Fruit fly (Drosophila melanogaster) whole organism, embryonic: ENCODE measurements around the gene CG10232.

Source experiments
- Adf1 ChIP-seq: fragments of 200-800 bp; sonication (Bioruptor generic); IDR thresholded peaks from 2 replicates; pipeline ENCODE4 v1.3.6; 2022; ENCODE audit warnings: missing biosample characterization, missing genetic modification characterization
- Atf3 ChIP-seq: fragments of 200-800 bp; sonication (Bioruptor generic); optimal IDR thresholded peaks from 3 replicates; lab custom pipeline; 2016; ENCODE audit warnings: missing biosample characterization, missing genetic modification characterization
- Bteb2 ChIP-seq: fragments of 200-800 bp; sonication (Bioruptor generic); optimal IDR thresholded peaks from 2 replicates; lab custom pipeline; 2016; ENCODE audit warnings: missing biosample characterization, missing genetic modification characterization
- CG10274 ChIP-seq: fragments of 200-800 bp; sonication (Bioruptor generic); optimal IDR thresholded peaks from 3 replicates; lab custom pipeline; 2017; ENCODE audit warnings: missing biosample characterization, mild to moderate bottlenecking, missing genetic modification characterization
- CG10462 ChIP-seq: fragments of 200-800 bp; sonication (Bioruptor generic); optimal IDR thresholded peaks from 2 replicates; lab custom pipeline; 2016; ENCODE audit warnings: missing biosample characterization, missing genetic modification characterization
- CG11696 ChIP-seq: fragments of 200-800 bp; sonication (Bioruptor generic); IDR thresholded peaks from 2 replicates; pipeline ENCODE4 v1.3.6; 2022; ENCODE audit warnings: missing biosample characterization, missing genetic modification characterization
- CG12299 ChIP-seq: fragments of 200-800 bp; sonication (Bioruptor generic); optimal IDR thresholded peaks from 2 replicates; lab custom pipeline; 2018; ENCODE audit warnings: missing biosample characterization, mild to moderate bottlenecking, missing genetic modification characterization
- CG12391 ChIP-seq: fragments of 200-800 bp; sonication (Bioruptor generic); optimal IDR thresholded peaks from 3 replicates; lab custom pipeline; 2018; ENCODE audit warnings: missing biosample characterization, mild to moderate bottlenecking, missing genetic modification characterization, moderate library complexity
- CG14050 ChIP-seq: fragments of 200-800 bp; sonication (Bioruptor generic); IDR thresholded peaks from 3 replicates; pipeline ENCODE4 v1.3.6; 2022; ENCODE audit warnings: missing biosample characterization, missing genetic modification characterization
- CG30020 ChIP-seq: fragments of 200-800 bp; optimal IDR thresholded peaks from 2 replicates; lab custom pipeline; 2019; ENCODE audit warnings: missing biosample characterization, mild to moderate bottlenecking, missing genetic modification characterization, moderate library complexity
- CG4328 ChIP-seq: fragments of 200-800 bp; sonication (Bioruptor generic); optimal IDR thresholded peaks from 3 replicates; lab custom pipeline; 2017; ENCODE audit warnings: missing biosample characterization, missing genetic modification reagents, missing genetic modification characterization
- CG5953 ChIP-seq: fragments of 200-800 bp; sonication (Bioruptor generic); IDR thresholded peaks from 2 replicates; pipeline ENCODE4 v1.3.6; 2022; ENCODE audit warnings: missing biosample characterization, missing genetic modification characterization
- CG6254 ChIP-seq: fragments of 200-800 bp; sonication (Bioruptor generic); optimal IDR thresholded peaks from 3 replicates; lab custom pipeline; 2017; ENCODE audit warnings: mild to moderate bottlenecking, missing biosample characterization, missing genetic modification reagents, missing genetic modification characterization
- CG8089 ChIP-seq: fragments of 200-800 bp; sonication (Bioruptor generic); optimal IDR thresholded peaks from 3 replicates; lab custom pipeline; 2016; ENCODE audit warnings: missing biosample characterization, missing genetic modification characterization
- CG8281 ChIP-seq: fragments of 200-800 bp; sonication (Bioruptor generic); optimal IDR thresholded peaks from 2 replicates; lab custom pipeline; 2018; ENCODE audit warnings: missing biosample characterization, mild to moderate bottlenecking, missing genetic modification characterization, moderate library complexity
- CG9797 ChIP-seq: fragments of 200-800 bp; sonication (Bioruptor generic); optimal IDR thresholded peaks from 3 replicates; lab custom pipeline; 2018; ENCODE audit warnings: missing biosample characterization, mild to moderate bottlenecking, missing genetic modification characterization
- Dip2 ChIP-seq: fragments of 200-800 bp; sonication (Bioruptor generic); IDR thresholded peaks from 2 replicates; pipeline ENCODE4 v1.3.6; 2022; ENCODE audit warnings: missing biosample characterization, missing genetic modification characterization
- Dll ChIP-seq: fragments of 200-800 bp; sonication (Bioruptor generic); IDR thresholded peaks from 4 replicates; pipeline ENCODE4 v1.3.6; 2022; ENCODE audit warnings: missing biosample characterization, missing genetic modification characterization; ENCODE audit not compliant: partially characterized antibody
- ERR ChIP-seq: fragments of 200-800 bp; sonication (Bioruptor generic); optimal IDR thresholded peaks from 2 replicates; lab custom pipeline; 2016; ENCODE audit warnings: missing biosample characterization, missing genetic modification characterization
- HmgD ChIP-seq: fragments of 200-800 bp; sonication (Bioruptor generic); optimal IDR thresholded peaks from 3 replicates; lab custom pipeline; 2016; ENCODE audit warnings: missing biosample characterization, missing genetic modification characterization
- Hmx ChIP-seq: fragments of 200-800 bp; sonication (Bioruptor generic); optimal IDR thresholded peaks from 2 replicates; lab custom pipeline; 2016; ENCODE audit warnings: missing biosample characterization, missing genetic modification characterization
- Hr78 ChIP-seq, 2 experiments: fragments of 200-800 bp in 1 of 2; fragments of >200 bp in 1 of 2; sonication (Bioruptor generic) in 1 of 2; optimal IDR thresholded peaks; 2 replicates each; lab custom pipeline; 2017 to 2019; ENCODE audit warnings: missing biosample characterization in 2 of 2, missing genetic modification characterization in 2 of 2, mild to moderate bottlenecking in 1 of 2, moderate library complexity in 1 of 2
- Poxn ChIP-seq: fragments of 200-800 bp; sonication (Bioruptor generic); IDR thresholded peaks from 2 replicates; pipeline ENCODE4 v1.3.6; 2022; ENCODE audit warnings: missing biosample characterization, missing genetic modification characterization
- Sox100B ChIP-seq: fragments of 200-800 bp; sonication (Bioruptor generic); optimal IDR thresholded peaks from 3 replicates; lab custom pipeline; 2018; ENCODE audit warnings: missing biosample characterization, mild to moderate bottlenecking, missing genetic modification characterization
- Trl ChIP-seq, 3 experiments: fragments of >200 bp in 2 of 3; fragments of 200-800 bp in 1 of 3; sonication (Bioruptor generic) in 1 of 3; optimal IDR thresholded peaks; 2 replicates in 1 of 3; 3 replicates in 2 of 3; lab custom pipeline; 2016 to 2017; ENCODE audit warnings: missing biosample characterization in 1 of 3, missing genetic modification characterization in 1 of 3
- Vsx1 ChIP-seq: fragments of 200-800 bp; sonication (Bioruptor generic); optimal IDR thresholded peaks from 2 replicates; lab custom pipeline; 2017; ENCODE audit warnings: missing biosample characterization, mild to moderate bottlenecking, missing genetic modification characterization, missing genetic modification reagents
- amos ChIP-seq: fragments of 200-800 bp; sonication (Bioruptor generic); IDR thresholded peaks from 2 replicates; pipeline ENCODE4 v1.3.6; 2022; ENCODE audit warnings: missing biosample characterization, missing genetic modification characterization; ENCODE audit not compliant: partially characterized antibody
- bcd ChIP-seq: fragments of 200-800 bp; sonication (Bioruptor generic); optimal IDR thresholded peaks from 2 replicates; lab custom pipeline; 2017; ENCODE audit warnings: missing biosample characterization, mild to moderate bottlenecking, missing genetic modification characterization
- bigmax ChIP-seq: fragments of 200-800 bp; sonication (Bioruptor generic); optimal IDR thresholded peaks from 2 replicates; lab custom pipeline; 2018; ENCODE audit warnings: missing biosample characterization, mild to moderate bottlenecking, missing genetic modification characterization
- bsh ChIP-seq, 2 experiments: fragments of 200-800 bp; sonication (Bioruptor generic); optimal IDR thresholded peaks; 2 replicates each; lab custom pipeline; 2017 to 2018; ENCODE audit warnings: mild to moderate bottlenecking in 2 of 2, missing biosample characterization in 2 of 2, missing genetic modification characterization in 2 of 2, moderate library complexity in 1 of 2
- croc ChIP-seq: fragments of 200-800 bp; sonication (Bioruptor generic); conservative IDR thresholded peaks from 3 replicates; pipeline ENCODE4 v1.3.6; 2022; ENCODE audit warnings: missing biosample characterization, missing genetic modification characterization
- dati ChIP-seq: fragments of 200-800 bp; sonication (Bioruptor generic); IDR thresholded peaks from 2 replicates; pipeline ENCODE4 v1.3.6; 2022; ENCODE audit warnings: missing biosample characterization, missing genetic modification characterization
- disco-r ChIP-seq: fragments of 200-800 bp; sonication (Bioruptor generic); optimal IDR thresholded peaks from 2 replicates; lab custom pipeline; 2016; ENCODE audit warnings: missing biosample characterization, missing genetic modification characterization
- eyg ChIP-seq: fragments of 200-800 bp; sonication (Bioruptor generic); optimal IDR thresholded peaks from 3 replicates; lab custom pipeline; 2016; ENCODE audit warnings: missing biosample characterization, missing genetic modification characterization
- h ChIP-seq: fragments of >200 bp; optimal IDR thresholded peaks from 2 replicates; lab custom pipeline; 2017
- row ChIP-seq: fragments of 200-800 bp; sonication (Bioruptor generic); IDR thresholded peaks from 3 replicates; pipeline ENCODE4 v1.3.6; 2022; ENCODE audit warnings: missing biosample characterization, missing genetic modification characterization
- sd ChIP-seq: fragments of 200-800 bp; sonication (Bioruptor generic); optimal IDR thresholded peaks from 3 replicates; lab custom pipeline; 2018; ENCODE audit warnings: missing biosample characterization, mild to moderate bottlenecking, missing genetic modification characterization, moderate library complexity
- seq ChIP-seq: fragments of 200-800 bp; sonication (Bioruptor generic); IDR thresholded peaks from 2 replicates; pipeline ENCODE4 v1.3.6; 2022; ENCODE audit warnings: missing biosample characterization, missing genetic modification characterization
- sima ChIP-seq: fragments of 200-800 bp; sonication (Bioruptor generic); optimal IDR thresholded peaks from 2 replicates; lab custom pipeline; 2016; ENCODE audit warnings: missing biosample characterization, missing genetic modification characterization
- slp2 ChIP-seq: fragments of 200-800 bp; sonication (Bioruptor generic); optimal IDR thresholded peaks from 2 replicates; lab custom pipeline; 2016; ENCODE audit warnings: missing biosample characterization, missing genetic modification characterization
- ssp ChIP-seq: fragments of 200-800 bp; sonication (Bioruptor generic); IDR thresholded peaks from 2 replicates; pipeline ENCODE4 v1.3.6; 2022; ENCODE audit warnings: missing biosample characterization, missing genetic modification characterization
- tgo ChIP-seq: fragments of 200-800 bp; sonication (Bioruptor generic); IDR thresholded peaks from 3 replicates; pipeline ENCODE4 v1.3.6; 2022; ENCODE audit warnings: missing biosample characterization, missing genetic modification characterization
- tio ChIP-seq: fragments of 200-800 bp; sonication (Bioruptor generic); optimal IDR thresholded peaks from 2 replicates; lab custom pipeline; 2017; ENCODE audit warnings: missing biosample characterization, missing genetic modification characterization, inconsistent platforms
- tll ChIP-seq, 2 experiments: fragments of 200-800 bp in 1 of 2; fragments of >200 bp in 1 of 2; sonication (Bioruptor generic) in 1 of 2; optimal IDR thresholded peaks; 2 replicates each; lab custom pipeline; 2017 to 2019; ENCODE audit warnings: missing biosample characterization in 2 of 2, missing genetic modification characterization in 2 of 2, mild to moderate bottlenecking in 1 of 2, moderate library complexity in 1 of 2
- tna ChIP-seq: fragments of 200-800 bp; sonication (Bioruptor generic); IDR thresholded peaks from 2 replicates; pipeline ENCODE4 v1.3.6; 2022; ENCODE audit warnings: missing biosample characterization, missing genetic modification characterization; ENCODE audit not compliant: partially characterized antibody
- trh ChIP-seq: fragments of 200-800 bp; sonication (Bioruptor generic); optimal IDR thresholded peaks from 2 replicates; lab custom pipeline; 2016; ENCODE audit warnings: missing biosample characterization, missing genetic modification characterization
- tx ChIP-seq: fragments of 200-800 bp; sonication (Bioruptor generic); optimal IDR thresholded peaks from 2 replicates; lab custom pipeline; 2016; ENCODE audit warnings: missing biosample characterization, missing genetic modification characterization
- vnd ChIP-seq: fragments of 200-800 bp; sonication (Bioruptor generic); IDR thresholded peaks from 3 replicates; pipeline ENCODE4 v1.3.6; 2022; ENCODE audit warnings: missing biosample characterization, missing genetic modification characterization; ENCODE audit not compliant: partially characterized antibody
- wdn ChIP-seq: fragments of 200-800 bp; sonication (Bioruptor generic); IDR thresholded peaks from 2 replicates; pipeline ENCODE4 v1.3.6; 2022; ENCODE audit warnings: missing biosample characterization, missing genetic modification characterization
- wor ChIP-seq: fragments of 200-800 bp; sonication (Bioruptor generic); IDR thresholded peaks from 2 replicates; pipeline ENCODE4 v1.3.6; 2022; ENCODE audit warnings: missing biosample characterization, missing genetic modification characterization
- zf30C ChIP-seq: fragments of 200-800 bp; sonication (Bioruptor generic); optimal IDR thresholded peaks from 3 replicates; lab custom pipeline; 2018; ENCODE audit warnings: missing biosample characterization, mild to moderate bottlenecking, missing genetic modification characterization

Gene CG10232

DNA sequence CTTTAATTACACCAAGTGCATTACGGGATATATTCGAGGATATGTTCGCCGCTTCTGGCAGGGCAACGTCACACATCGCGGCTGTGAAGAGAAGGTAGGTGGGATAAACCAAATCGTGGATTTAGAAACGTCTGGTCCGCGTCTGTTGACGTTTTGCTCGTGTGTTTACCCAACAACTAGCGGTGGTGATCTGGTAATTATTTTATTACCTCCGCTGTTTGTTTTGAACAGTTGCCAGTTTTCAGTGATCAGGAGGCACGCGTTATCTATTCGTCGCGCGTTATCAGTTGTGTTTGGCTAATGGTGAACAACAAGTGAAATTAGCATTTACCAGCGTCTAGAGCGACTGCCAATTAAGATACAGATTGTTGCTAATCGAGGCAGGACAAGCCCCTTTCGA is 7.6 kb upstream of the CG10232 start (continued):
- TF ChIP-seq ERR (GFP tag; lab: Kevin White, UChicago) (peak; percentile 7), CG4328 (GFP tag; lab: Kevin White, UChicago) (peak; percentile 54), croc (no peak), h (no peak), dati (GFP tag; lab: Robert Waterston, UW) (no peak), seq (GFP tag; lab: Robert Waterston, UW) (no peak), bsh (GFP tag; optimal IDR thresholded peaks at IDR 0.05; lab: Kevin White, UChicago) (peak in 1 of 2 experiments; percentile 24), sima (no peak), Vsx1 (GFP tag; lab: Kevin White, UChicago) (peak; percentile 41), HmgD (GFP tag; lab: Kevin White, UChicago) (no peak), tna (GFP tag; lab: Robert Waterston, UW) (no peak), vnd (GFP tag; lab: Robert Waterston, UW) (no peak), tx (GFP tag; lab: Kevin White, UChicago) (no peak), CG30020 (tag; lab: Kevin White, UChicago) (no peak), bcd (GFP tag; lab: Kevin White, UChicago) (peak; percentile 12), zf30C (GFP tag; lab: Kevin White, UChicago) (no peak), Adf1 (GFP tag; lab: Robert Waterston, UW) (no peak), slp2 (GFP tag; lab: Kevin White, UChicago) (no peak), CG11696 (GFP tag; lab: Robert Waterston, UW) (no peak), Hmx (GFP tag; lab: Kevin White, UChicago) (no peak), amos (GFP tag; lab: Robert Waterston, UW) (no peak), Sox100B (GFP tag; lab: Kevin White, UChicago) (no peak), CG12391 (tag; lab: Kevin White, UChicago) (no peak), Bteb2 (GFP tag; lab: Kevin White, UChicago) (no peak), Dip2 (no peak), disco-r (no peak), Dll (no peak), Poxn (GFP tag; lab: Robert Waterston, UW) (no peak), Trl (optimal IDR thresholded peaks at IDR 0.05; lab: Kevin White, UChicago) (no peak), Trl (GFP tag; optimal IDR thresholded peaks at IDR 0.05; lab: Kevin White, UChicago) (no peak), Hr78 (GFP tag; optimal IDR thresholded peaks at IDR 0.05; lab: Kevin White, UChicago) (no peak), CG8089 (GFP tag; lab: Kevin White, UChicago) (no peak), CG10462 (no peak), row (GFP tag; lab: Robert Waterston, UW) (no peak), CG8281 (tag; lab: Kevin White, UChicago) (no peak), sd (tag; lab: Kevin White, UChicago) (no peak), Atf3 (GFP tag; lab: Kevin White, UChicago) (no peak), bigmax (GFP tag; lab: Kevin White, UChicago) (no peak), wdn (GFP tag; lab: Robert Waterston, UW) (0 out of 2 replicates have a peak, but pooled peaks have one; percentile 8), tio (GFP tag; lab: Kevin White, UChicago) (no peak), CG9797 (GFP tag; lab: Kevin White, UChicago) (no peak), CG6254 (GFP tag; lab: Kevin White, UChicago) (no peak), tll (GFP tag; optimal IDR thresholded peaks at IDR 0.05; lab: Kevin White, UChicago) (peak in 1 of 2 experiments; percentile 74), CG10274 (GFP tag; lab: Kevin White, UChicago) (peak; percentile 4), trh (GFP tag; lab: Kevin White, UChicago) (no peak), CG14050 (GFP tag; lab: Robert Waterston, UW) (no peak), CG5953 (GFP tag; lab: Robert Waterston, UW) (no peak), eyg (GFP tag; lab: Kevin White, UChicago) (peak; percentile 35), tgo (no peak), CG12299 (tag; lab: Kevin White, UChicago) (peak; percentile 15), wor (GFP tag; lab: Robert Waterston, UW) (no peak), ssp (GFP tag; lab: Robert Waterston, UW) (no peak)
